Fruit fly (Drosophila melanogaster): ENCODE measurements around the gene Prx6a.

Gene Prx6a

dm6 chr2L:2830341-2830800, 47.7 kb downstream of the Prx6a start (continued):
- TF ChIP-seq stwl (tag; optimal IDR thresholded peaks at IDR 0.05) (no peak), CG1233 (GFP tag; optimal IDR thresholded peaks at IDR 0.05) (peak; percentile 88), Xbp1 (GFP tag; optimal IDR thresholded peaks at IDR 0.05) (peak; percentile 87), CG13894 (tag; optimal IDR thresholded peaks at IDR 0.05) (peak; percentile 8), pho (GFP tag; optimal IDR thresholded peaks at IDR 0.05) (peak; percentile 58), Blimp-1 (GFP tag; optimal IDR thresholded peaks at IDR 0.05) (peak; percentile 78), CG16779 (GFP tag; IDR thresholded peaks at IDR 0.05) (no peak), dysf (GFP tag; IDR thresholded peaks at IDR 0.05) (peak; percentile 85), lab (GFP tag; optimal IDR thresholded peaks at IDR 0.05) (peak; percentile 86), nom (GFP tag; optimal IDR thresholded peaks at IDR 0.05) (peak; percentile 78), Med (GFP tag) (peak; percentile 67), vvl (GFP tag; IDR thresholded peaks at IDR 0.05) (peak; percentile 37; the same call in 1 of the 2 replicates), fru (optimal IDR thresholded peaks at IDR 0.05) (no peak), CG14014 (GFP tag; IDR thresholded peaks at IDR 0.05) (peak; percentile 61), D (optimal IDR thresholded peaks at IDR 0.05) (no peak), D (GFP tag; optimal IDR thresholded peaks at IDR 0.05) (peak; percentile 93), Mrtf (GFP tag; IDR thresholded peaks at IDR 0.05) (peak; percentile 41; the same call in 1 of the 3 replicates), CG17361 (GFP tag; IDR thresholded peaks at IDR 0.05) (peak; percentile 98), CG31388 (GFP tag; optimal IDR thresholded peaks at IDR 0.05) (peak; percentile 41), br (optimal IDR thresholded peaks at IDR 0.05) (no peak), CG9215 (GFP tag; IDR thresholded peaks at IDR 0.05) (peak; percentile 78), CG3726 (GFP tag; IDR thresholded peaks at IDR 0.05) (no peak), tll (GFP tag; optimal IDR thresholded peaks at IDR 0.05) (no peak), CG6654 (GFP tag; optimal IDR thresholded peaks at IDR 0.05) (peak; percentile 72), CG18599 (GFP tag; optimal IDR thresholded peaks at IDR 0.05) (peak; percentile 89), CG12219 (GFP tag; optimal IDR thresholded peaks at IDR 0.05) (peak; percentile 72), Side (GFP tag; optimal IDR thresholded peaks at IDR 0.05) (peak; percentile 47), Doc2 (GFP tag; IDR thresholded peaks at IDR 0.05) (no peak), Max (GFP tag; optimal IDR thresholded peaks at IDR 0.05) (peak; percentile 86), CG18262 (tag; optimal IDR thresholded peaks at IDR 0.05) (peak; percentile 98), psq (GFP tag; optimal IDR thresholded peaks at IDR 0.05) (no peak), CG12155 (GFP tag; optimal IDR thresholded peaks at IDR 0.05) (peak; percentile 71), CG11456 (GFP tag; IDR thresholded peaks at IDR 0.05) (peak; percentile 30; the same call in 1 of the 3 replicates), grn (GFP tag; optimal IDR thresholded peaks at IDR 0.05) (no peak), Atf3 (GFP tag; optimal IDR thresholded peaks at IDR 0.05) (no peak), Deaf1 (tag; optimal IDR thresholded peaks at IDR 0.05) (peak; percentile 54), CG4404 (GFP tag; IDR thresholded peaks at IDR 0.05) (peak; percentile 64), CG3838 (GFP tag; optimal IDR thresholded peaks at IDR 0.05) (peak; percentile 60), sna (GFP tag; IDR thresholded peaks at IDR 0.05; ENCODE audit: partially characterized antibody) (no peak), fd3F (GFP tag; optimal IDR thresholded peaks at IDR 0.05) (peak; percentile 73), BtbVII (GFP tag; optimal IDR thresholded peaks at IDR 0.05) (peak; percentile 88), CG17568 (GFP tag; optimal IDR thresholded peaks at IDR 0.05) (peak; percentile 83), CG14050 (GFP tag; IDR thresholded peaks at IDR 0.05) (peak; percentile 57; the same call in 2 of the 3 replicates)
